Comparison of ENCODE assay signal across 3 worm cellular contexts in genomic region chrIV:16380937-16381336, ce11.
TF ChIP-seq lines count a peak whose summit lies in the region.

No protein-coding gene starts in this region.

TF ChIP-seq in whole organism, midembryonic, 9 proteins besides CTCF, POLR2A, EP300 and RAD21:
- TF ChIP-seq T22C8.4 (GFP tag; IDR thresholded peaks at IDR 0.05; lab: Robert Waterston, UW) (no peak), klf-2 (GFP tag; conservative IDR thresholded peaks at IDR 0.05; lab: Robert Waterston, UW) (no peak), flt-1 (GFP tag; IDR thresholded peaks at IDR 0.05; lab: Robert Waterston, UW) (0 out of 2 replicates have a peak, but pooled peaks have one; percentile 57), ref-1 (GFP tag; conservative IDR thresholded peaks at IDR 0.05; lab: Robert Waterston, UW) (no peak), tab-1 (GFP tag; IDR thresholded peaks at IDR 0.05; lab: Robert Waterston, UW) (no peak)
TF ChIP-seq in whole organism, midembryonic: peak in this region for 1.

TF ChIP-seq in whole organism, mixed stage, embryonic, 35 proteins besides CTCF, POLR2A, EP300 and RAD21:
- TF ChIP-seq sem-2 (GFP tag; optimal IDR thresholded peaks at IDR 0.05; lab: Kevin White, UChicago) (no peak), M03D4.4 (tag; optimal IDR thresholded peaks at IDR 0.05; lab: Kevin White, UChicago) (peak; percentile 18)

TF ChIP-seq in whole organism, young adult, 124 proteins besides CTCF, POLR2A, EP300 and RAD21:
- TF ChIP-seq cebp-1 (GFP tag; IDR thresholded peaks at IDR 0.05; lab: Robert Waterston, UW): no peak
- TF ChIP-seq cebp-1 (tag; optimal IDR thresholded peaks at IDR 0.05; lab: Kevin White, UChicago): no peak
- TF ChIP-seq aptf-2 (GFP tag; conservative IDR thresholded peaks at IDR 0.05; lab: Robert Waterston, UW): no peak
- no peak for TF ChIP-seq snpc-4 (GFP tag; optimal IDR thresholded peaks at IDR 0.05; lab: Kevin White, UChicago)
- TF ChIP-seq snpc-4 (tag; optimal IDR thresholded peaks at IDR 0.05; lab: Kevin White, UChicago): peak in 3 of 4 experiments; percentile 1 to 63 (median 11)
- TF ChIP-seq let-526 (GFP tag; IDR thresholded peaks at IDR 0.05; lab: Robert Waterston, UW): no peak
- TF ChIP-seq atf-7 (tag; optimal IDR thresholded peaks at IDR 0.05; lab: Kevin White, UChicago): no peak
- TF ChIP-seq sdz-38 (tag; optimal IDR thresholded peaks at IDR 0.05; lab: Kevin White, UChicago): no peak
- TF ChIP-seq die-1 (tag; optimal IDR thresholded peaks at IDR 0.05; lab: Kevin White, UChicago): no peak
